Fruit fly (Drosophila melanogaster) whole organism, embryonic: ENCODE measurements around the gene Cpsf5.

Source experiments
- ATbp ChIP-seq: fragments of 200-800 bp; sonication (Bioruptor generic); optimal IDR thresholded peaks from 2 replicates; lab custom pipeline; 2017; ENCODE audit warnings: missing biosample characterization, mild to moderate bottlenecking, missing genetic modification characterization, missing genetic modification reagents
- Aef1 ChIP-seq: fragments of 200-800 bp; sonication (Bioruptor generic); IDR thresholded peaks from 3 replicates; pipeline ENCODE4 v1.3.6; 2022; ENCODE audit warnings: missing biosample characterization, missing genetic modification characterization
- CG1024 ChIP-seq: fragments of 200-800 bp; sonication (Bioruptor generic); IDR thresholded peaks from 2 replicates; pipeline ENCODE4 v1.3.6; 2022; ENCODE audit warnings: missing biosample characterization, missing genetic modification characterization
- CG10274 ChIP-seq: fragments of 200-800 bp; sonication (Bioruptor generic); optimal IDR thresholded peaks from 3 replicates; lab custom pipeline; 2017; ENCODE audit warnings: missing biosample characterization, mild to moderate bottlenecking, missing genetic modification characterization
- CG11085 ChIP-seq: fragments of 200-800 bp; sonication (Bioruptor generic); IDR thresholded peaks from 2 replicates; pipeline ENCODE4 v1.3.6; 2022; ENCODE audit warnings: missing biosample characterization, missing genetic modification characterization
- CG11093 ChIP-seq: fragments of 200-800 bp; sonication (Bioruptor generic); IDR thresholded peaks from 3 replicates; pipeline ENCODE4 v1.3.6; 2022; ENCODE audit warnings: missing biosample characterization, missing genetic modification characterization
- CG11504 ChIP-seq: fragments of 200-800 bp; sonication (Bioruptor generic); optimal IDR thresholded peaks from 3 replicates; lab custom pipeline; 2019; ENCODE audit warnings: missing biosample characterization, mild to moderate bottlenecking, missing genetic modification characterization, moderate library complexity
- CG12071 ChIP-seq: fragments of 200-800 bp; sonication (Bioruptor generic); optimal IDR thresholded peaks from 3 replicates; lab custom pipeline; 2018; ENCODE audit warnings: missing biosample characterization, mild to moderate bottlenecking, missing genetic modification characterization
- CG12219 ChIP-seq: fragments of 200-800 bp; sonication (Bioruptor generic); optimal IDR thresholded peaks from 3 replicates; lab custom pipeline; 2018; ENCODE audit warnings: missing biosample characterization, mild to moderate bottlenecking, missing genetic modification characterization
- CG14050 ChIP-seq: fragments of 200-800 bp; sonication (Bioruptor generic); IDR thresholded peaks from 3 replicates; pipeline ENCODE4 v1.3.6; 2022; ENCODE audit warnings: missing biosample characterization, missing genetic modification characterization
- CG15514 ChIP-seq: fragments of 200-800 bp; sonication (Bioruptor generic); optimal IDR thresholded peaks from 3 replicates; lab custom pipeline; 2017; ENCODE audit warnings: missing biosample characterization, missing genetic modification characterization, mild to moderate bottlenecking, moderate library complexity, missing genetic modification reagents
- CG18619 ChIP-seq: fragments of 200-800 bp; sonication (Bioruptor generic); optimal IDR thresholded peaks from 3 replicates; lab custom pipeline; 2017; ENCODE audit warnings: missing biosample characterization, mild to moderate bottlenecking, missing genetic modification characterization
- CG32532 ChIP-seq: fragments of 200-800 bp; sonication (Bioruptor generic); IDR thresholded peaks from 2 replicates; pipeline ENCODE4 v1.3.6; 2022; ENCODE audit warnings: missing biosample characterization, missing genetic modification characterization
- CG3407 ChIP-seq: fragments of 200-800 bp; sonication (Bioruptor generic); optimal IDR thresholded peaks from 2 replicates; lab custom pipeline; 2018; ENCODE audit warnings: missing biosample characterization, mild to moderate bottlenecking, missing genetic modification characterization
- CG3995 ChIP-seq: fragments of 200-800 bp; sonication (Bioruptor generic); optimal IDR thresholded peaks from 3 replicates; lab custom pipeline; 2016; ENCODE audit warnings: missing biosample characterization, missing genetic modification characterization
- CG43689 ChIP-seq: fragments of 200-800 bp; sonication (Bioruptor generic); IDR thresholded peaks from 2 replicates; pipeline ENCODE4 v1.3.6; 2022; ENCODE audit warnings: missing biosample characterization, missing genetic modification characterization
- CG4424 ChIP-seq: fragments of 200-800 bp; sonication (Bioruptor generic); optimal IDR thresholded peaks from 3 replicates; lab custom pipeline; 2016; ENCODE audit warnings: missing biosample characterization, missing genetic modification characterization
- CG7357 ChIP-seq: fragments of 200-800 bp; sonication (Bioruptor generic); IDR thresholded peaks from 3 replicates; pipeline ENCODE4 v1.3.6; 2022; ENCODE audit warnings: missing biosample characterization, missing genetic modification characterization
- CG8388 ChIP-seq: fragments of 200-800 bp; sonication (Bioruptor generic); optimal IDR thresholded peaks from 2 replicates; lab custom pipeline; 2019; ENCODE audit warnings: missing biosample characterization, mild to moderate bottlenecking, missing genetic modification characterization, moderate library complexity
- CG9727 ChIP-seq: fragments of 200-800 bp; sonication (Bioruptor generic); optimal IDR thresholded peaks from 3 replicates; lab custom pipeline; 2017; ENCODE audit warnings: missing biosample characterization, mild to moderate bottlenecking, missing genetic modification characterization
- CTCF ChIP-seq: fragments of 200-800 bp; sonication (Bioruptor generic); optimal IDR thresholded peaks from 2 replicates; lab custom pipeline; 2017; ENCODE audit warnings: missing biosample characterization, mild to moderate bottlenecking, missing genetic modification characterization, moderate library complexity
- Chrac-16 ChIP-seq: fragments of 200-800 bp; sonication (Bioruptor generic); optimal IDR thresholded peaks from 3 replicates; lab custom pipeline; 2016; ENCODE audit warnings: missing biosample characterization, missing genetic modification characterization
- Dek ChIP-seq: fragments of 200-800 bp; sonication (Bioruptor generic); optimal IDR thresholded peaks from 3 replicates; lab custom pipeline; 2019; ENCODE audit warnings: missing biosample characterization, mild to moderate bottlenecking, missing genetic modification characterization, moderate library complexity
- Dp ChIP-seq: fragments of 200-800 bp; sonication (Bioruptor generic); optimal IDR thresholded peaks from 2 replicates; lab custom pipeline; 2018; ENCODE audit warnings: missing biosample characterization, mild to moderate bottlenecking, missing genetic modification characterization, moderate library complexity
- Dref ChIP-seq: fragments of 200-800 bp; sonication (Bioruptor generic); IDR thresholded peaks from 2 replicates; pipeline ENCODE4 v1.3.6; 2022; ENCODE audit warnings: missing biosample characterization, missing genetic modification characterization
- Fer3 ChIP-seq: fragments of 200-800 bp; sonication (Bioruptor generic); optimal IDR thresholded peaks from 2 replicates; lab custom pipeline; 2018; ENCODE audit warnings: missing biosample characterization, mild to moderate bottlenecking, missing genetic modification characterization, moderate library complexity
- H15 ChIP-seq: fragments of 200-800 bp; sonication (Bioruptor generic); IDR thresholded peaks from 3 replicates; pipeline ENCODE4 v1.3.6; 2022; ENCODE audit warnings: missing biosample characterization, missing genetic modification characterization
- HHEX ChIP-seq: fragments of 200-800 bp; sonication (Bioruptor generic); optimal IDR thresholded peaks from 3 replicates; lab custom pipeline; 2017; ENCODE audit warnings: missing biosample characterization, mild to moderate bottlenecking, missing genetic modification characterization, missing genetic modification reagents
- NC2α ChIP-seq: fragments of 200-800 bp; sonication (Bioruptor generic); optimal IDR thresholded peaks from 2 replicates; lab custom pipeline; 2016; ENCODE audit warnings: missing biosample characterization, missing genetic modification characterization
- NfI ChIP-seq: fragments of 200-800 bp; sonication (Bioruptor generic); optimal IDR thresholded peaks from 3 replicates; lab custom pipeline; 2018; ENCODE audit warnings: missing biosample characterization, mild to moderate bottlenecking, missing genetic modification characterization, moderate library complexity
- Poxn ChIP-seq: fragments of 200-800 bp; sonication (Bioruptor generic); IDR thresholded peaks from 2 replicates; pipeline ENCODE4 v1.3.6; 2022; ENCODE audit warnings: missing biosample characterization, missing genetic modification characterization
- Sin3A ChIP-seq: fragments of >200 bp; optimal IDR thresholded peaks from 2 replicates; lab custom pipeline; 2018
- Sox100B ChIP-seq: fragments of 200-800 bp; sonication (Bioruptor generic); optimal IDR thresholded peaks from 3 replicates; lab custom pipeline; 2018; ENCODE audit warnings: missing biosample characterization, mild to moderate bottlenecking, missing genetic modification characterization
- Stat92E ChIP-seq, 3 experiments: fragments of >200 bp in 2 of 3; fragments of 200-800 bp in 1 of 3; sonication (Bioruptor generic) in 1 of 3; optimal IDR thresholded peaks; 2 replicates each; lab custom pipeline; 2017 to 2019; ENCODE audit warnings: missing biosample characterization in 3 of 3, missing genetic modification characterization in 3 of 3, mild to moderate bottlenecking in 1 of 3, moderate library complexity in 1 of 3
- Xrp1 ChIP-seq: fragments of 200-800 bp; sonication (Bioruptor generic); IDR thresholded peaks from 2 replicates; pipeline ENCODE4 v1.3.6; 2022; ENCODE audit warnings: missing biosample characterization, missing genetic modification characterization
- ab ChIP-seq: fragments of 200-800 bp; sonication (Bioruptor generic); optimal IDR thresholded peaks from 2 replicates; lab custom pipeline; 2016; ENCODE audit warnings: missing biosample characterization, missing genetic modification characterization
- ac ChIP-seq: fragments of 200-800 bp; sonication (Bioruptor generic); optimal IDR thresholded peaks from 3 replicates; lab custom pipeline; 2017; ENCODE audit warnings: missing biosample characterization, mild to moderate bottlenecking, missing genetic modification characterization
- btn ChIP-seq: fragments of 200-800 bp; sonication (Bioruptor generic); optimal IDR thresholded peaks from 2 replicates; lab custom pipeline; 2016; ENCODE audit warnings: missing biosample characterization, missing genetic modification characterization
- cad ChIP-seq: fragments of >200 bp; optimal IDR thresholded peaks from 2 replicates; lab custom pipeline; 2017; ENCODE audit warnings: missing biosample characterization, missing genetic modification characterization
- cato ChIP-seq: fragments of 200-800 bp; sonication (Bioruptor generic); optimal IDR thresholded peaks from 2 replicates; lab custom pipeline; 2016; ENCODE audit warnings: missing biosample characterization, missing genetic modification characterization, borderline replicate concordance
- ci ChIP-seq: fragments of 200-800 bp; sonication (Bioruptor generic); IDR thresholded peaks from 3 replicates; pipeline ENCODE4 v1.3.6; 2022; ENCODE audit warnings: missing biosample characterization, missing genetic modification characterization
- fd3F ChIP-seq: fragments of 200-800 bp; sonication (Bioruptor generic); optimal IDR thresholded peaks from 2 replicates; lab custom pipeline; 2018; ENCODE audit warnings: missing biosample characterization, mild to moderate bottlenecking, missing genetic modification characterization, moderate library complexity
- gce ChIP-seq: fragments of 200-800 bp; sonication (Bioruptor generic); IDR thresholded peaks from 3 replicates; pipeline ENCODE4 v1.3.6; 2022; ENCODE audit warnings: missing biosample characterization, missing genetic modification characterization
- gfzf ChIP-seq: fragments of 200-800 bp; sonication (Bioruptor generic); optimal IDR thresholded peaks from 2 replicates; lab custom pipeline; 2016; ENCODE audit warnings: missing biosample characterization, mild to moderate bottlenecking, missing genetic modification characterization, moderate library complexity
- gsb-n ChIP-seq: fragments of 200-800 bp; sonication (Bioruptor generic); optimal IDR thresholded peaks from 3 replicates; lab custom pipeline; 2018; ENCODE audit warnings: missing biosample characterization, mild to moderate bottlenecking, missing genetic modification characterization
- jigr1 ChIP-seq: fragments of 200-800 bp; sonication (Bioruptor generic); IDR thresholded peaks from 3 replicates; pipeline ENCODE4 v1.3.6; 2022; ENCODE audit warnings: missing biosample characterization, missing genetic modification characterization
- jing ChIP-seq: fragments of 200-800 bp; sonication (Bioruptor generic); optimal IDR thresholded peaks from 2 replicates; lab custom pipeline; 2018; ENCODE audit warnings: missing biosample characterization, mild to moderate bottlenecking, missing genetic modification characterization
- kay ChIP-seq: fragments of 200-800 bp; sonication (Bioruptor generic); optimal IDR thresholded peaks from 2 replicates; lab custom pipeline; 2016; ENCODE audit warnings: missing biosample characterization, missing genetic modification characterization
- sisA ChIP-seq: fragments of 200-800 bp; sonication (Bioruptor generic); IDR thresholded peaks from 2 replicates; pipeline ENCODE4 v1.3.6; 2022; ENCODE audit warnings: missing biosample characterization, missing genetic modification characterization
- slou ChIP-seq: fragments of 200-800 bp; sonication (Bioruptor generic); optimal IDR thresholded peaks from 3 replicates; lab custom pipeline; 2016; ENCODE audit warnings: missing biosample characterization, missing genetic modification characterization
- tgo ChIP-seq: fragments of 200-800 bp; sonication (Bioruptor generic); IDR thresholded peaks from 3 replicates; pipeline ENCODE4 v1.3.6; 2022; ENCODE audit warnings: missing biosample characterization, missing genetic modification characterization
- tup ChIP-seq: fragments of 200-800 bp; sonication (Bioruptor generic); optimal IDR thresholded peaks from 2 replicates; lab custom pipeline; 2016; ENCODE audit warnings: missing biosample characterization, mild to moderate bottlenecking, missing genetic modification characterization, moderate library complexity

Gene Cpsf5

DNA sequence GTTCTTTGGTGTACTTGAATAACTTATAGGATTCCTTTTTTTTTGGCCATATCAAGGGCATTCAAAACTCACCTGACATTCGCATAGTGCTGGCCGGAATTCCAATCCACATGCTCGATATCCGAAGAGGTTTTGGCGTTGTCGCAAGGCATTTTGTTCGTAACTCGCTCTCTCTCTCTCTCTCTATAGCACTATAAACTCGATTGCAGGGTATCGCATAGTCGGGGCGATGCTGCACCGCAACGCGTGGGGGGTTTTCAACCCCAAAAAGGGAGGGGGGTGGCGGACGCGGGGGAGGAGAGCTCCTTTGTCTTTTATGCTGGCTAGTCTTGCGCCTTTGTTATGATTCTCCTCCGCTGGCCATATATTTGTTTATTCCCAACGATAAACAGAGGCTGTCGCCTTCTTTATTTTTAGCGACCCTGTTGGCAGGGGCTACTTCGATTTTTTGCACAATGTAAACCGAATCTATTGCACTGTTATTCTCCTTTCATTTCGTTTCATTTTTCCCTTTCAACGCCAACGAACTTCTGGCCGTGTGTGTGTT, 12.3 kb upstream of the Cpsf5 start (continued):
- TF ChIP-seq gce (GFP tag; lab: Robert Waterston, UW): no peak
- TF ChIP-seq tgo (GFP tag; lab: Robert Waterston, UW): no peak
- no peak for TF ChIP-seq Dp (GFP tag; lab: Kevin White, UChicago)
- TF ChIP-seq NC2α (GFP tag; lab: Kevin White, UChicago): no peak
- TF ChIP-seq Sin3A (lab: Kevin White, UChicago): no peak
- no peak for TF ChIP-seq tup (GFP tag; lab: Kevin White, UChicago)
- TF ChIP-seq CG15514: no peak
- TF ChIP-seq cato (GFP tag; lab: Kevin White, UChicago): no peak
- no peak for TF ChIP-seq CG8388
- peak; percentile 23; the same call in 1 of the 2 replicates for TF ChIP-seq CG1024 (GFP tag; lab: Robert Waterston, UW)
- no peak for TF ChIP-seq Stat92E (GFP tag; optimal IDR thresholded peaks at IDR 0.05; lab: Kevin White, UChicago)
- no peak for TF ChIP-seq CG11093 (GFP tag; lab: Robert Waterston, UW)
- no peak for TF ChIP-seq CG3995 (GFP tag; lab: Kevin White, UChicago)
- TF ChIP-seq CG9727 (GFP tag; lab: Kevin White, UChicago): peak; percentile 6
- TF ChIP-seq Dek: no peak
- TF ChIP-seq ATbp (GFP tag; lab: Kevin White, UChicago): no peak
- TF ChIP-seq jing: no peak
- TF ChIP-seq ab (GFP tag; lab: Kevin White, UChicago): no peak
- TF ChIP-seq CG32532 (GFP tag; lab: Robert Waterston, UW): peak; percentile 37
- no peak for TF ChIP-seq jigr1 (GFP tag; lab: Robert Waterston, UW)
- TF ChIP-seq Dref: no peak
- no peak for TF ChIP-seq cad
- TF ChIP-seq slou (GFP tag; lab: Kevin White, UChicago): no peak
- TF ChIP-seq Sox100B (GFP tag; lab: Kevin White, UChicago): no peak
- no peak for TF ChIP-seq btn
- TF ChIP-seq CTCF: no peak
- TF ChIP-seq CG12219 (GFP tag; lab: Kevin White, UChicago): no peak
- no peak for TF ChIP-seq CG43689 (GFP tag; lab: Robert Waterston, UW)
- no peak for TF ChIP-seq CG14050 (GFP tag; lab: Robert Waterston, UW)
- 0 out of 3 replicates have a peak, but pooled peaks have one; percentile 41 for TF ChIP-seq H15 (GFP tag; lab: Robert Waterston, UW)
- TF ChIP-seq CG3407 (GFP tag; lab: Kevin White, UChicago): no peak
- peak; percentile 25 for TF ChIP-seq CG4424 (GFP tag; lab: Kevin White, UChicago)
- TF ChIP-seq ci (GFP tag; lab: Robert Waterston, UW): peak; percentile 54; the same call in 2 of the 3 replicates
- peak; percentile 39; the same call in 1 of the 3 replicates for TF ChIP-seq CG7357
- no peak for TF ChIP-seq gsb-n
- TF ChIP-seq ac: no peak
- no peak for TF ChIP-seq Fer3 (tag; lab: Kevin White, UChicago)
- peak; percentile 14 for TF ChIP-seq CG11504
- TF ChIP-seq CG11085 (GFP tag; lab: Robert Waterston, UW): no peak
- TF ChIP-seq NfI (GFP tag; lab: Kevin White, UChicago): no peak
- TF ChIP-seq sisA (GFP tag; lab: Robert Waterston, UW): no peak
- peak; percentile 16 for TF ChIP-seq HHEX (GFP tag; lab: Kevin White, UChicago)
- no peak for TF ChIP-seq Chrac-16
- TF ChIP-seq Poxn (GFP tag; lab: Robert Waterston, UW): no peak
- no peak for TF ChIP-seq gfzf (GFP tag; lab: Kevin White, UChicago)
- no peak for TF ChIP-seq CG18619 (GFP tag; lab: Kevin White, UChicago)
- peak; percentile 35 for TF ChIP-seq CG10274 (GFP tag; lab: Kevin White, UChicago)
- TF ChIP-seq CG12071: no peak
- no peak for TF ChIP-seq kay
- no peak for TF ChIP-seq fd3F (GFP tag; lab: Kevin White, UChicago)
- TF ChIP-seq Aef1 (GFP tag; lab: Robert Waterston, UW): no peak
- no peak for TF ChIP-seq Xrp1 (GFP tag; lab: Robert Waterston, UW)
